Worm (Caenorhabditis elegans): ENCODE measurements around the gene F49C5.7.

Gene F49C5.7

DNA sequence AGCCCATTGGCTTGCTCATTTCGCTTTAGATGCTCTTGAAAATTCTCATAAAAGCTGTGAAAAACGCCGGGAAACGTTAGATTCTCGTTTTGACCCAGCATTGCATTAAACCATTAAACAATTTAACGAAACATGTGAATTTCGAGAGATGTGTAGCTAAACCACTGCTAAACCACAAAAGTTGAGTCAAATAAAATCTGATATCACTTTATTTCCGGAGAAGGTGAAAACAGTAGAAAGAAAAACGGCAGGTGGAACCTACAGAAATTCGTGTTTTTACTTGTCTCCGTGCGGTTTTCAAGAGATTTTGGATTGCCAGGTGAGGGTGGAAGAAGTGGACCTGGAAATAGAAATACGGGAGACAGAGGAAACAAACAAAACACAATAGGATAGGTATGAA, 21.4 kb upstream of the F49C5.7 start, which contains the start of gene F49C5.9:
TSS of gene F49C5.9 (minus strand) at position 101 of the 400 bp plus-strand sequence.
- no peak for TF ChIP-seq bed-1 (GFP tag; IDR thresholded peaks at IDR 0.05)
- TF ChIP-seq tbp1 (GFP tag; optimal IDR thresholded peaks at IDR 0.05), result no peak
- no peak for TF ChIP-seq attf-3 (GFP tag; conservative IDR thresholded peaks at IDR 0.05)
- TF ChIP-seq B0336.3 (GFP tag; IDR thresholded peaks at IDR 0.05), result no peak
- no peak for TF ChIP-seq lsy-27 (tag; optimal IDR thresholded peaks at IDR 0.05; ENCODE audit: borderline replicate concordance, insufficient read depth)
- no peak for TF ChIP-seq ekl-4 (GFP tag; IDR thresholded peaks at IDR 0.05)
- no peak for TF ChIP-seq nhr-179 (tag; optimal IDR thresholded peaks at IDR 0.05)
- TF ChIP-seq F52B5.7 (tag; optimal IDR thresholded peaks at IDR 0.05), result no peak
- TF ChIP-seq akir-1 (GFP tag; optimal IDR thresholded peaks at IDR 0.05), result no peak
- no peak for TF ChIP-seq sptf-2 (GFP tag; optimal IDR thresholded peaks at IDR 0.05)
- no peak for TF ChIP-seq K11D2.4 (GFP tag; IDR thresholded peaks at IDR 0.05)
- TF ChIP-seq him-1 (tag; optimal IDR thresholded peaks at IDR 0.05), result no peak

DNA sequence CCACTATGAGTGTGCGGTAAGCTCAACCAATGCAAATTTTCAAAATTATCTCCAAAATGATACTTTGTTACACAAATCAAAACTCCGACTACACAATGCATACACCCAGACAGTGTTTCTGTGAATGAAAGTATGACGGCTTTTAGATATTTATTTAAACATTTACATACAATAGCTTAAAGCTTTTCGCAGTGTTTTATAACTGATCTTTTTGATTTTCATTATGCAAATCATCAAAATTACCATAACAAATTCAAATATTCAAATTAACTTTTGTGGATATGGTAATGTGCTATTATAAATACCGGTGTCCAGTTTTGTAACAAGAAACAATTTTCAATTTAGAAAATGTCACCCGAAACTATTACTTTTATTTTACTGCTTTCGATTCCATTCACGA, 19.5 kb upstream of the F49C5.7 start, which contains the start of the genes F49C5.5 and F49C5.10:
TSS of gene F49C5.5 (minus strand) at position 101 of the 400 bp plus-strand sequence.
TSS of gene F49C5.10 (plus strand) at position 344 of the 400 bp plus-strand sequence.
- TF ChIP-seq gei-17 (GFP tag; optimal IDR thresholded peaks at IDR 0.05) (no peak), pbrm-1 (GFP tag; IDR thresholded peaks at IDR 0.05) (no peak), lsy-27 (tag; optimal IDR thresholded peaks at IDR 0.05; ENCODE audit: borderline replicate concordance, insufficient read depth) (no peak), lin-54 (GFP tag; optimal IDR thresholded peaks at IDR 0.05) (no peak), Y95B8A.8 (GFP tag; IDR thresholded peaks at IDR 0.05) (no peak), F49E8.2 (tag; optimal IDR thresholded peaks at IDR 0.05; ENCODE audit: insufficient read depth) (no peak), aptf-2 (GFP tag; conservative IDR thresholded peaks at IDR 0.05) (no peak), lag-1 (GFP tag; IDR thresholded peaks at IDR 0.05) (no peak), ztf-18 (tag; optimal IDR thresholded peaks at IDR 0.05) (no peak), Y56A3A.18 (GFP tag; IDR thresholded peaks at IDR 0.05) (no peak), madf-6 (GFP tag; IDR thresholded peaks at IDR 0.05) (no peak), madf-10 (tag; optimal IDR thresholded peaks at IDR 0.05) (no peak), nfyb-1 (GFP tag; IDR thresholded peaks at IDR 0.05) (no peak), zfh-2 (GFP tag; conservative IDR thresholded peaks at IDR 0.05) (no peak), attf-5 (GFP tag; optimal IDR thresholded peaks at IDR 0.05) (no peak), mcd-1 (GFP tag; IDR thresholded peaks at IDR 0.05) (no peak)

ce11 chrII:12547547-12547946, 18.4 kb upstream of the F49C5.7 start, which contains the start of gene F49C5.16:
Gene F49C5.16 (plus strand): TSS chrII:12547847.
- TF ChIP-seq sdz-38 (tag; optimal IDR thresholded peaks at IDR 0.05) (no peak), Y53G8AR.9 (GFP tag; conservative IDR thresholded peaks at IDR 0.05) (no peak), let-526 (GFP tag; IDR thresholded peaks at IDR 0.05) (no peak), let-607 (tag; optimal IDR thresholded peaks at IDR 0.05) (no peak), F37B4.10 (GFP tag; IDR thresholded peaks at IDR 0.05) (no peak), cebp-2 (GFP tag; IDR thresholded peaks at IDR 0.05) (no peak), F33H1.4 (GFP tag; IDR thresholded peaks at IDR 0.05) (no peak), ets-4 (GFP tag; optimal IDR thresholded peaks at IDR 0.05) (no peak), ama-1 (optimal IDR thresholded peaks at IDR 0.05) (no peak), ama-1 (GFP tag; optimal IDR thresholded peaks at IDR 0.05) (no peak), aptf-2 (GFP tag; conservative IDR thresholded peaks at IDR 0.05) (no peak), athp-1 (tag; optimal IDR thresholded peaks at IDR 0.05) (no peak), hmg-1.2 (GFP tag; IDR thresholded peaks at IDR 0.05) (no peak), nhr-120 (GFP tag; IDR thresholded peaks at IDR 0.05) (no peak), rec-8 (tag; optimal IDR thresholded peaks at IDR 0.05) (no peak), ztf-28 (GFP tag; IDR thresholded peaks at IDR 0.05) (no peak)

Measured in whole organism, young adult.